Fruit fly (Drosophila melanogaster) whole organism, pupa: ENCODE data around the gene PIG-K.

Experiments
- CG10348 ChIP-seq: fragments of 200-800 bp; sonication (Bioruptor generic); IDR thresholded peaks from 2 replicates; pipeline ENCODE4 v1.3.6; 2022; ENCODE audit warnings: missing biosample characterization, missing genetic modification characterization
- CG12605 ChIP-seq: fragments of 200-800 bp; sonication (Bioruptor generic); IDR thresholded peaks from 2 replicates; pipeline ENCODE4 v1.3.6; 2022; ENCODE audit warnings: missing biosample characterization, missing genetic modification characterization
- CG13204 ChIP-seq: fragments of 200-800 bp; sonication (Bioruptor generic); optimal IDR thresholded peaks from 2 replicates; lab custom pipeline; 2018; ENCODE audit warnings: missing biosample characterization, mild to moderate bottlenecking, missing genetic modification characterization, moderate library complexity
- CG14655 ChIP-seq: fragments of 200-800 bp; sonication (Bioruptor generic); optimal IDR thresholded peaks from 3 replicates; lab custom pipeline; 2017; ENCODE audit warnings: mild to moderate bottlenecking, missing biosample characterization, missing genetic modification reagents, missing genetic modification characterization
- CG15710 ChIP-seq: fragments of 200-800 bp; sonication (Bioruptor generic); optimal IDR thresholded peaks from 2 replicates; lab custom pipeline; 2018; ENCODE audit warnings: missing biosample characterization, mild to moderate bottlenecking, missing genetic modification characterization, moderate library complexity
- CG17806 ChIP-seq: fragments of 200-800 bp; sonication (Bioruptor generic); optimal IDR thresholded peaks from 2 replicates; lab custom pipeline; 2018; ENCODE audit warnings: missing biosample characterization, mild to moderate bottlenecking, missing genetic modification characterization, moderate library complexity
- CG32121 ChIP-seq: fragments of 200-800 bp; sonication (Bioruptor generic); IDR thresholded peaks from 2 replicates; pipeline ENCODE4 v1.3.6; 2022; ENCODE audit warnings: missing biosample characterization, missing genetic modification characterization
- CG34367 ChIP-seq: fragments of 200-800 bp; sonication (Bioruptor generic); optimal IDR thresholded peaks from 2 replicates; lab custom pipeline; 2018; ENCODE audit warnings: missing biosample characterization, mild to moderate bottlenecking, missing genetic modification characterization
- CG4496 ChIP-seq: fragments of 200-800 bp; sonication (Bioruptor generic); IDR thresholded peaks from 3 replicates; pipeline ENCODE4 v1.3.6; 2022; ENCODE audit warnings: missing biosample characterization, missing genetic modification characterization
- CG8159 ChIP-seq: fragments of 200-800 bp; sonication (Bioruptor generic); optimal IDR thresholded peaks from 3 replicates; lab custom pipeline; 2018; ENCODE audit warnings: missing biosample characterization, mild to moderate bottlenecking, missing genetic modification characterization, moderate library complexity
- CG8301 ChIP-seq: fragments of 200-800 bp; sonication (Bioruptor generic); optimal IDR thresholded peaks from 2 replicates; lab custom pipeline; 2018; ENCODE audit warnings: missing biosample characterization, mild to moderate bottlenecking, missing genetic modification characterization
- CG9948 ChIP-seq: fragments of 200-800 bp; sonication (Bioruptor generic); optimal IDR thresholded peaks from 2 replicates; lab custom pipeline; 2018; ENCODE audit warnings: missing biosample characterization, mild to moderate bottlenecking, missing genetic modification characterization, moderate library complexity
- D1 ChIP-seq: fragments of 200-800 bp; sonication (Bioruptor generic); optimal IDR thresholded peaks from 2 replicates; lab custom pipeline; 2018; ENCODE audit warnings: missing biosample characterization, mild to moderate bottlenecking, missing genetic modification characterization, moderate library complexity
- EcR ChIP-seq: fragments of 200-800 bp; sonication (Bioruptor generic); optimal IDR thresholded peaks from 3 replicates; lab custom pipeline; 2019; ENCODE audit warnings: missing biosample characterization, missing genetic modification characterization, mild to moderate bottlenecking, moderate library complexity, missing genetic modification reagents
- Ets98B ChIP-seq: fragments of 200-800 bp; sonication (Bioruptor generic); IDR thresholded peaks from 2 replicates; pipeline ENCODE4 v1.3.6; 2022; ENCODE audit warnings: missing biosample characterization, missing genetic modification characterization
- Pif1A ChIP-seq: fragments of 200-800 bp; sonication (Bioruptor generic); optimal IDR thresholded peaks from 3 replicates; lab custom pipeline; 2016; ENCODE audit warnings: missing biosample characterization, missing genetic modification characterization
- Pif1B ChIP-seq: fragments of 200-800 bp; sonication (Bioruptor generic); optimal IDR thresholded peaks from 3 replicates; lab custom pipeline; 2016; ENCODE audit warnings: missing biosample characterization, missing genetic modification characterization
- Snoo ChIP-seq: fragments of 200-800 bp; sonication (Bioruptor generic); optimal IDR thresholded peaks from 3 replicates; lab custom pipeline; 2017; ENCODE audit warnings: missing biosample characterization, mild to moderate bottlenecking, missing genetic modification characterization, inconsistent platforms
- fd96Ca ChIP-seq: fragments of 200-800 bp; sonication (Bioruptor generic); IDR thresholded peaks from 3 replicates; pipeline ENCODE4 v1.3.6; 2022; ENCODE audit warnings: missing biosample characterization, missing genetic modification characterization
- gl ChIP-seq: fragments of 200-800 bp; sonication (Bioruptor generic); optimal IDR thresholded peaks from 2 replicates; lab custom pipeline; 2018; ENCODE audit warnings: missing biosample characterization, mild to moderate bottlenecking, missing genetic modification characterization
- rn ChIP-seq: fragments of 200-800 bp; sonication (Bioruptor generic); IDR thresholded peaks from 2 replicates; pipeline ENCODE4 v1.3.6; 2022; ENCODE audit warnings: missing biosample characterization, missing genetic modification characterization

PIG-K gene

DNA sequence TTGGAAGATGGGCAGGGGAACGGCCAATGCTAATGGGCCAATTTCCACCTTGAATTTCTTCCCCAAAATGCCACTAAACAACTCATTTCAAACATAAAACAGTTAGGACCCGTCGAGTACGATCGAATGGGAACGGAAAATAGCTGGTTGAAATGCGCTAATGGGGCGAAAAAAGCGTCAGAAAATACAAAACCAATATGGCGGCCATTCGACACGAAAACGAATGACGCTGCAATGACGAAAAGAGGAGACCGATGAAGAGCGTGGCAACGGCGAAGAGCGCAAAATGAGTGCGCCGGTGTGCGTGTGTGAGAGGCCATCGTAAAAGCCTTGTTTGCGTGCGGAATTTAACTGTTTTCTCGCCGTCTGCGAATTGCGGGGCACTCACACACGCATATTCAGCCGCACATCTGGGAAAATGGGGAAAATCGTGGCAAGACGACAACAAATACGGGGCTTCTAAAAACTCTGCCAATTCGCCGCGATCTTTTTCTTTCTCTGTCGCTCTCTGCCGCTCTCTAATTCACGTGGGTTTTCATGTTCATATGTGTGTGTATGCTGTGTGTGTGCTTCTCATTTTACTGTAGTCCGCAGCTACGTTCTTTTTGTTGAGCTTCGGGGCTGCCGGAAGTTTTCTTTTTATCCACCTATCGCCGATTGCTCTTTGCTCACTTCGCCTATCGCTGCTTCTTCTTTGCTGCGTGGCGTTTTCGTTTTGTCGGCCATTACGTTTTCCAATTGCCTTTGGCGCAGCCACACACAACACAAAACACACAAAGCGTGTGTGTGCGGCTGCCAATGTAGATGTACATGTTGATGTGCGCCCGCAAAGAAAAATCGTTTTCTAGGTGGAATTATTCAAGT, 1.1 kb upstream of the PIG-K start, which contains the start of gene east:
east (plus strand) TSS at position 851 of the 864 bp plus-strand sequence.
- TF ChIP-seq rn (no peak), EcR (GFP tag; lab: Kevin White, UChicago) (no peak), CG17806 (tag; lab: Kevin White, UChicago) (no peak), Pif1A (GFP tag; lab: Kevin White, UChicago) (no peak), CG34367 (no peak), fd96Ca (GFP tag; lab: Robert Waterston, UW) (no peak; the same call in 2 of the 3 replicates), CG4496 (GFP tag; lab: Robert Waterston, UW) (0 out of 3 replicates have a peak, but pooled peaks have one; percentile 30), CG32121 (no peak), D1 (tag; lab: Kevin White, UChicago) (no peak), CG8159 (tag; lab: Kevin White, UChicago) (no peak), Ets98B (GFP tag; lab: Robert Waterston, UW) (no peak), CG15710 (tag; lab: Kevin White, UChicago) (no peak), CG10348 (GFP tag; lab: Robert Waterston, UW) (no peak), CG13204 (GFP tag; lab: Kevin White, UChicago) (peak; percentile 37), CG8301 (tag; lab: Kevin White, UChicago) (no peak), gl (tag; lab: Kevin White, UChicago) (peak; percentile 57), Snoo (tag; lab: Kevin White, UChicago) (no peak), CG12605 (GFP tag; lab: Robert Waterston, UW) (no peak)

DNA sequence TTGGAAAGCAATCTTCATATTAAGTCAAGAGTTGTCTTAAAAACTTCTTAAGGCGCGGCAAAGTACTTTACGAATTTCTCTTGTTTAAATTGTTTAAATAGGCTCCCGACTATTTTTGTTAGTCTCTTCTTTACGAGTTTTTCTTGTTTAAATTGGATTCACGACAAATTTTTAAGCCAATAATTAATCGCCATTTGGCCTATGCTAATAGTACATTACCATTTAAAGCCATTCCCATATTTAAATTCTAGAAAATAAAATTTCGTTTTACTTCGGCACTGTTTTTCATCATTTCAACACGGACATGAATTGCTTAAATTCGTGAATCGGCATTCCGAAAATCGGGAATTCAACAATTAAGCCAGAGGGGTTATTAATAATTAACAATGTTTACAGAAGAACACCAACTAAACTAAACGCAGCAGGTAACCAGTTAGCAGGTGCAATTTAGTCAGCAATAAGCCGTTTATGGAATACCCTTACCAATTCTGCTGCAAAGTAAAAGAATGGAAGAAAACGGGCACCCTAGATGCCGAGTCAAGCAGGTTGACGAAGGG, 367 bp upstream of the PIG-K start:
- TF ChIP-seq CG4496 (GFP tag; lab: Robert Waterston, UW) (peak; percentile 61; the same call in 2 of the 3 replicates), CG8301 (tag; lab: Kevin White, UChicago) (peak; percentile 64), Pif1A (GFP tag; lab: Kevin White, UChicago) (peak; percentile 65), gl (tag; lab: Kevin White, UChicago) (no peak), Pif1B (GFP tag; lab: Kevin White, UChicago) (peak; percentile 53), fd96Ca (GFP tag; lab: Robert Waterston, UW) (peak; percentile 42; the same call in 2 of the 3 replicates), CG9948 (peak; percentile 71), CG34367 (peak; percentile 46), Ets98B (GFP tag; lab: Robert Waterston, UW) (peak; percentile 51), CG32121 (peak; percentile 38; the same call in 1 of the 2 replicates), EcR (GFP tag; lab: Kevin White, UChicago) (no peak), CG15710 (tag; lab: Kevin White, UChicago) (peak; percentile 69), CG10348 (GFP tag; lab: Robert Waterston, UW) (no peak), CG14655 (peak; percentile 86), Snoo (tag; lab: Kevin White, UChicago) (peak; percentile 61), CG13204 (GFP tag; lab: Kevin White, UChicago) (no peak), CG8159 (tag; lab: Kevin White, UChicago) (peak; percentile 70), D1 (tag; lab: Kevin White, UChicago) (no peak), CG12605 (GFP tag; lab: Robert Waterston, UW) (0 out of 2 replicates have a peak, but pooled peaks have one; percentile 13), CG17806 (tag; lab: Kevin White, UChicago) (peak; percentile 49), rn (peak; percentile 62)

DNA sequence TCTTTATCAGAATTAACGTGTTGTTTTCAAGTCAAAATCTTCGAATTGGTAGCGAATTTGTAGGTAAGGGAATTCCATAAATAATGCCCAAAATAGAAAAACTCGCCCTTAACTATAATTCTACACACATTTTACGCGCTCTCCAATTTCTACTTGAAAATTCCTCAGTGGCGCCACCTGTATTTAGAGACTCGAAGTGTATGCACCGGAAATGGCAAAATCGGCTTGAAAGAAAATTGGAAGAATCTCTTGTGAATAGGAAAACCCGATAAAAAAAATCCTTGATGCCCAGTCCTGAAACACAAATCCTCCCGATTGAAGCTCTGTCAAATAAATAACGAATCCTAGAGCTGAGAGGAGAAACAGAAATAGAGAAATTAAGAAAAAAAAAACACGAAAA, 3.3 kb downstream of the PIG-K start:
- peak; percentile 18; the same call in 1 of the 2 replicates for TF ChIP-seq Ets98B (GFP tag; lab: Robert Waterston, UW)
- peak; percentile 4 for TF ChIP-seq CG17806 (tag; lab: Kevin White, UChicago)
- TF ChIP-seq CG15710 (tag; lab: Kevin White, UChicago): peak; percentile 8
- no peak for TF ChIP-seq gl (tag; lab: Kevin White, UChicago)
- no peak for TF ChIP-seq CG14655
- TF ChIP-seq CG12605 (GFP tag; lab: Robert Waterston, UW): peak; percentile 24; the same call in 1 of the 2 replicates
- peak; percentile 62 for TF ChIP-seq CG4496 (GFP tag; lab: Robert Waterston, UW)
- peak; percentile 37 for TF ChIP-seq CG34367
- no peak for TF ChIP-seq Pif1B (GFP tag; lab: Kevin White, UChicago)

DNA sequence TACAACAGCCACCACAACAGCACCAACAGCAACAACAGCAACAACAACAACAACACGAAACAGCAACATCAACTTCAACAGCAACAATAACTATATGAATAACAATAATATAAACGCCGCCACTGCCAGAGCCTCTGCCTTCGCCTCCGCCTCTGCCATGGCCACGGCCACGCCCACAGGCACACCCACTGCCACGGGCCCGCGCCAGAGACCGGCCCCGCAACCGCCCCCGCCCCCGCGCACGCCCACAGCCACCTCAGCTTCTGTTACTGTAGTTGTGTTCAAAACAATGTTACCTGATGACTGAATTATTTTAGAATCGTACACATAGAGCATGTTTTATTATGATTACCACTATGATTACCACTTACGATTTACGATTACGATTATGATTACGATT, 5.0 kb downstream of the PIG-K start:
- TF ChIP-seq Snoo (tag; lab: Kevin White, UChicago) (no peak), CG17806 (tag; lab: Kevin White, UChicago) (no peak), fd96Ca (GFP tag; lab: Robert Waterston, UW) (no peak), CG13204 (GFP tag; lab: Kevin White, UChicago) (no peak), CG12605 (GFP tag; lab: Robert Waterston, UW) (no peak), CG9948 (no peak), Pif1A (GFP tag; lab: Kevin White, UChicago) (no peak), CG15710 (tag; lab: Kevin White, UChicago) (no peak), CG8159 (tag; lab: Kevin White, UChicago) (no peak), gl (tag; lab: Kevin White, UChicago) (no peak), CG14655 (no peak), CG4496 (GFP tag; lab: Robert Waterston, UW) (no peak)

DNA sequence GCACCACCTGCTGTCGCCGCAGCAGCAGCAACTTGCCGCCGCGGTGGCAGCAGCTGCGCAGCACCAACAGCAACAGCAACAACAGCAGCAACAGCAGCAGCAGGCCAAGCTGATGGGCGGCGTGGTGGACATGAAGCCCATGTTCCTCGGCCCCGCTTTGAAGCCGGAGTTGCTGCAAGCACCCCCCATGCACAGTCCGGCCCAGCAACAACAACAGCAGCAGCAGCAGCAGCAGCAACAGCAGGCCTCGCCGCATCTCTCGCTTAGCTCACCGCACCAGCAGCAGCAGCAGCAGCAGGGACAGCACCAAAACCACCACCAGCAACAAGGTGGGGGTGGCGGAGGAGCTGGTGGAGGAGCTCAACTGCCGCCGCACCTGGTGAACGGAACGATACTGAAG, 8.1 kb downstream of the PIG-K start:
- no peak for TF ChIP-seq D1 (tag; lab: Kevin White, UChicago)
